Fruit fly (Drosophila melanogaster) whole organism: ENCODE data around the gene CG8036.

ENCODE experiments used
- CG8478 ChIP-seq: fragments of >200 bp; optimal IDR thresholded peaks from 2 replicates; lab custom pipeline; 2018; ENCODE audit warnings: inconsistent platforms
- Dll ChIP-seq: fragments of >200 bp; optimal IDR thresholded peaks from 2 replicates; lab custom pipeline; 2017
- EcR ChIP-seq, 2 experiments: fragments of >200 bp; optimal IDR thresholded peaks; 2 replicates each; lab custom pipeline; 2017; ENCODE audit warnings: missing biosample characterization in 2 of 2, missing genetic modification characterization in 2 of 2, missing genetic modification reagents in 2 of 2
- pan ChIP-seq: fragments of >200 bp; optimal IDR thresholded peaks from 2 replicates; lab custom pipeline; 2017
- psq ChIP-seq: fragments of >200 bp; optimal IDR thresholded peaks from 2 replicates; lab custom pipeline; 2017
- usp ChIP-seq: fragments of >200 bp; optimal IDR thresholded peaks from 2 replicates; lab custom pipeline; 2017; ENCODE audit warnings: missing biosample characterization, missing genetic modification characterization, mixed read lengths

The CG8036 gene

DNA sequence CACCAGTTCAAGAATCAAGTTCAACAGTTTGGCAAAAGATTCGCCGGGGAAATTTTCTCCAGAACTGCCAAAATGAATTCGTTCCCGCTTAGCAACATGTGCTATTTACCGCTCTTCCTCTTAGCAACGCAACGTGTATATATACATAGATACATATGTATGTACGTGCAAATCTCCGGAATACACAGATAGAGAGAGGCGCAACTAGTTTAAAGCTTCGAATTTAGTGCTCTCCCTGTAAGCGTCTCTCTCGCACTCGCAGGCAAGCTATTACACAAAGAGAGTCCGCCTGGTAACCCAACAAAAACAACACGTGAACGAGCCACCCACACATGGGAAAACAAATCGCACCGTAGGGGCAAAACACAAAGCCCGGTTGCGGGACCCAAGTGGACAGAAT, 9.0 kb upstream of the CG8036 start:
- TF ChIP-seq pan (lab: Kevin White, UChicago): no peak
- no peak for TF ChIP-seq Dll (lab: Kevin White, UChicago)
- no peak for TF ChIP-seq psq
- TF ChIP-seq CG8478 (lab: Kevin White, UChicago): no peak
- no peak for TF ChIP-seq usp
- TF ChIP-seq EcR (GFP tag; optimal IDR thresholded peaks at IDR 0.05; lab: Kevin White, UChicago): no peak

DNA sequence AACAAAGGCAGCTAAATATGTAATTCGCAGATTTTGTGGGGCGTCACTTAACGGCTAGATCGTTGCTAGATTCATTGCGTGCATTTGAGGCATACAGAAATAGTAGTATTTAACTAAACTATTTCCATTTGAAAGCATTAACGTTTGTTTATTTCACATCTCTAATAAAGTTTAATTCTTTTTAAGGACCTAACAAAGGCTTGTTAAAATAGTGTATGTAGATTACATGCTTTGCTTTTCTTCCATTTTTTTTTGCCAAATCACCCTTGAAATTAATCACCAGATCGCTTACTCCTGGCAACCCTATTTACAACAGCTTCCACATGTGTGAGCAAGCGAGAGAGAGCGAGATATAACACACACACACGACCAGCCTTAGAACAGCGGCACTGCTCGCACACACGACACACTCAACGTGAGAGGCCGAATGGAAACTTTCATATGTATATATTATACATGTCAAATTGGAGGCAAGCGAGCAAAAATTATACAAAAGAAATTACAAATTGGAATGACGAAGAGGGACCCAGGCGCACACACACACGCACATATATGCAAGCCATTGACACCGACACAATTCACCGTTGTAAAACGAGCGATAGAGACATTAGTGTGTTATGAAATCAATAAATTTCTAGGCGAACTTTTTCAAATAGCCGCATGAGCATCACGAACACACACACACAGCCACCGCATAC, 8.3 kb upstream of the CG8036 start:
- no peak for TF ChIP-seq EcR (GFP tag; optimal IDR thresholded peaks at IDR 0.05; lab: Kevin White, UChicago)
- no peak for TF ChIP-seq psq
- peak; percentile 45 for TF ChIP-seq CG8478 (lab: Kevin White, UChicago)
- no peak for TF ChIP-seq usp

DNA sequence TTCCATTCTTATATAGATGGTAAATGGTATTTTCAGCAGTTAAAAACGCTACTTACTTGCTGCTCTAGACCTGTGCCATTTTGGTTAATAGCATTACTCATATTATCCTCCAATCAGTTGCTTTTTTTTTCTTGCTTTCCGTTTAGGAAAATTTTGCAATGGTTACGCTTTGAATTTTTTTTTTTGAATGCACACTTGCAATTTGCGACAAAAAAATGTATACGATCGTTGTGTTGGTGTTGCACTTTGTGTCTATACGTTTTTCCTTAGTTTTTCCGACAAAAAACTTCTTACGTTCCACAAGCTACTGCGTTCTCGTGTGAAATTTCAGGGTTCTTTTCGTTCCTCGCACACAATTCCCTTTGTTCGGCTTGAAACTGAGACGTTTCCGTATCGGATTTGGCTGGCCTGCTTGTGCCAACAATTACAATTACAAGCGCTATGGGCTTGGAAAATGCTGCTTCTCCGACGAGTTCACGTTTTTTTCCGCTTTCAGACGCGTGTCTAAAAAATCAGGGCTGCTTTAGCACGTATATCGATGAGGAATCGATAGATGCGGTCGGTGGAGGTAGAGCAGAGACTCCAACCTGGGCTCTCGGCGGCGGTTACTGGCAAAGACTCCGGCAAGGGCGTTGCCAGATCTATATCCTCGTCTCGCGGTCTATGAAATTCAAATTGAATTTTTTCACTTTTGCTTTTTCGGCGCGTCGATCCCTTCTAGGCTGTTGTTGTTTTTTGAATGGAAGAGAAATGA, 7.6 kb upstream of the CG8036 start:
- TF ChIP-seq Dll (lab: Kevin White, UChicago): no peak
- peak; percentile 51 for TF ChIP-seq pan (lab: Kevin White, UChicago)
- no peak for TF ChIP-seq psq

DNA sequence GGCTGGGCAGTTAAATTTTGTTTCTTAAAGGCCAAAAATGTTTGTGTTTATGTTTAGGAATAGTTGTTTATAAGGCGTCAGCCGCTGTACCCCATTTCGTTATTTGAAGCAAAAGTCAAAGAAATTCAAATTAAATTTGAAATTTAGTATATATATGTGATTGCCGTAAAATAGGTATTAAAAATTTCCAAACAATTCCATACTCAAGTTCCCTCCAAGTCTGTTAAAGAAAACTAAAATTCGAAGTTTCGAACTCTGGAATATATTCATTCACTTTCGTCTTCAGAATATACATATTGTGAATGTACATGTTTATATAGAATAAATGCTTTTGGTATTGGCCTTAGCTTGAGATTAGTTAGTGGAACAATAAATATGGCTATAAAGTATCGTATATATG, 7.0 kb upstream of the CG8036 start, which contains the start of gene bel:
Gene bel, minus strand, starts transcription at position 101 of the 400 bp plus-strand sequence.
- TF ChIP-seq CG8478 (lab: Kevin White, UChicago) (no peak), Dll (lab: Kevin White, UChicago) (no peak), pan (lab: Kevin White, UChicago) (no peak), usp (no peak), EcR (GFP tag; optimal IDR thresholded peaks at IDR 0.05; lab: Kevin White, UChicago) (no peak), psq (no peak)

DNA sequence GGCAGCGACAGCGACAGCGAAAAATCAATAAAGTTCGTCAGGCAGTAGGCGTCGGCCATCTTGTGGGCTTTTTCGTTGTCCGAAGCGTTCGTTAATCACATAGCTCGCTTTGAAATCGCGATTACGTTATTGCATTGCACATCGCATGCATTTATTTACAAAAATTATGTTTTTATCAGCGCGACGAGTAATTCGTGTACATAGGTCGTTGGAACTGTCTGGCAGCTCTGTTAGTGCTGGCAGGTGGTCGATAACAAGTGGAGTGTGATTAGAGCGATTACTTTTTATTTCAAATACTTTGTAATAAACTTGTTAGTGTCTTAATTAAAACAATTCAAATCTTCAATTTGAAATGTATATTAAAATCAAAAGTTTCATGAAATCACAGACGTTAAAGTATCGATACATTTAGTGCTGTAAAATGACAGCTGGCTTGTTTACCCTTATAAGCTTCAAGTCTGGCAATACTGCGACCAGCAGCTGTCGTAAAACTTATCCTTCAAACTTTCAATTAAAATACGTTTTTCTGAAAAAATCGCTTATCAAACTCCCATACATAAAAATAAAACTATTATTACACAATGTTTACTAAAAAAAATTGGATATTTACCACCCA, 3.9 kb upstream of the CG8036 start, which contains the start of gene CG8032:
Gene CG8032, plus strand, starts transcription at position 448 of the 616 bp plus-strand sequence.
- TF ChIP-seq Dll (lab: Kevin White, UChicago): no peak
- TF ChIP-seq psq: no peak
- TF ChIP-seq CG8478 (lab: Kevin White, UChicago): no peak
- TF ChIP-seq pan (lab: Kevin White, UChicago): no peak
- no peak for TF ChIP-seq usp
- no peak for TF ChIP-seq EcR (GFP tag; optimal IDR thresholded peaks at IDR 0.05; lab: Kevin White, UChicago)

DNA sequence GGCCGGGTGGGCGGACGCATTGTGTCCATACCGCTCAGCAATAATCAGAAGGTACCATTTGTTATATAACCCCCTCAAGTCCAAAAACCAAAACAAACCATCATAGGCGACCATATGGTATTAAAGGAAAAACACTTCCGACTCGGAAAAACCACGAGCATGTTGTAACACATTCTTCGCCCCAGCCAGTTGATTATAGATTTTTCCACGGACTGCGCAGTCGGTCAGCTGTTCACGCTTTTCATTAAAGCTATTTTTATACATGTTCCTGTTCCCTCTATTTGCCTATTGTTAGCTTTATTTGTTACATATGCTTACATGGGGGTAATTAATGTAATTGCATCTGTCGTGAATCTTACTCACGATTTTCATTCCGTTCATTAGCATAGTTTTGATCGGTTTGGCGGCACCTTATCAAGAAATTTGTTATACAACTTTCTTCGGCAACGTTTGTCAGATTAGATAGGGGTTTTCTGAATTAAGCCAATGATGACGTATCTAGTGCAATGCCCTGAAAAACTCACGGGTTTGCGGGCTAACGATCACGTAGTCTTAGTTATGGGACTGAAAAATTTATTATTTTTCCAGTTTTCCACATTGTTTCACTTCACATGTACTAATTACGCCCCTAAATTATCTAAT, 2.8 kb upstream of the CG8036 start:
- no peak for TF ChIP-seq EcR (GFP tag; optimal IDR thresholded peaks at IDR 0.05; lab: Kevin White, UChicago)
- peak; percentile 26 for TF ChIP-seq pan (lab: Kevin White, UChicago)

DNA sequence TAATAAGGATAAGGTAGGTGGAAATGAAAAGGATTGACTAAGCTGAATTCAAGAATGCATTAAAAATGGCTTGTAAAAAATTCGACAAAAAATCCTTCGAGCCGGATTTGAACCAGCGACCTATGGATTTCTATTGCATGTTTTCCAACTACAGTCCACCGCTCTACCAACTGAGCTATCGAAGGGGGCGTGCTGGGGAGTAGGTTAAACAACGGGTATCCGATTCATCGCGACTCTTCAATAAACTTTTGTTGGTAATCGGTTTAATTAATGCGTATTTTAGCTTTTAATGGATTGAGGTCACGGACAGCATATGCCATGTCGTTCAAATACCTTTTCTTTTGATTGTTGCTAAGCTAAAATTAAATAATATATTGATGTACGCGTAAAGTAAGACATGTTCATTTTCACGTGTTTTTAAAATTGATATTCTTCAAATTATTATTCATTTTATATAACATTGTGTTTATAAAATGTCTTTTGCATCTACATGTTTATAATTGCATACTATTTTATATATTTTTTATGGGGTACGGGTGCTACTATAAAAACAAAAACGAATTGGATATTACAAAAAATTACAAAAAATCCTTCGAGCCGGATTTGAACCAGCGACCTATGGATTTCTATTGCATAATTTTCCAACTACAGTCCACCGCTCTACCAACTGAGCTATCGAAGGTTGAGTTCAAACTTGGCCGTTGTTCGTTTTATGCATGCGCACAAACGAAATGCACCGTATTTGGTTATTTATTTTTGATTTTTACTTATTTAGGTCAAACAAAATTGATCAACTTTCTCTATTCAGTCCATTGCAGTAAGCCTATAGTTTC, 572 bp downstream of the CG8036 start:
- TF ChIP-seq EcR (GFP tag; optimal IDR thresholded peaks at IDR 0.05; lab: Kevin White, UChicago) (no peak), pan (lab: Kevin White, UChicago) (no peak)

DNA sequence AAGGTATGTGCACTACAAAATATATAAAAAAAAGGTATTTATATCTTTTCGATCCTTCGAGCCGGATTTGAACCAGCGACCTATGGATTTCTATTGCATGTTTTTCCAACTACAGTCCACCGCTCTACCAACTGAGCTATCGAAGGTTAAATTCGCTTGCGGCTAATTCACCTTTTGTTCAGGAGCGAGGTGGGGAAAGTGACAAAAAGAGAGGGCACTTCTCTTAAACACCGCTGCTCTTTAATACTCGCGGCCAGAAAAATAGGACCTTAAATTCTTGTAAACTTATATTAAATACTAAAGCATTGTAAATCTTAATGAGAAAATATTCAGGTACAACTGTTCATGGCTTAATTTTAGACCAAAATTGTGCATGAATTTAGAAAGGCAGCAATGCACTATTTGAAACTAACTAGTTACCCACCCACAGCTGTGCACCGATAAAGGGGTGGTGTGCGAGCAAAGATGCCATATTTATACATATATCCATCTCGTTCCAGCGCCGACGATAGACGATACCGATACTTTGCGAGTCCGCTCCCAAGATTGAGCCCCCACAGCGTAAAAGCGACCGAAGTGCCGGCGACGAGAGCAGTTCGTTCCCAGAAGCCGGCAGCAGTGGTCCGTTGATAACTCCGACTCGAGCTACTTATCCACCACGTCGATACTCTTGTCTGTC, 1.5 kb downstream of the CG8036 start:
- TF ChIP-seq psq (no peak), CG8478 (lab: Kevin White, UChicago) (peak; percentile 38)

DNA sequence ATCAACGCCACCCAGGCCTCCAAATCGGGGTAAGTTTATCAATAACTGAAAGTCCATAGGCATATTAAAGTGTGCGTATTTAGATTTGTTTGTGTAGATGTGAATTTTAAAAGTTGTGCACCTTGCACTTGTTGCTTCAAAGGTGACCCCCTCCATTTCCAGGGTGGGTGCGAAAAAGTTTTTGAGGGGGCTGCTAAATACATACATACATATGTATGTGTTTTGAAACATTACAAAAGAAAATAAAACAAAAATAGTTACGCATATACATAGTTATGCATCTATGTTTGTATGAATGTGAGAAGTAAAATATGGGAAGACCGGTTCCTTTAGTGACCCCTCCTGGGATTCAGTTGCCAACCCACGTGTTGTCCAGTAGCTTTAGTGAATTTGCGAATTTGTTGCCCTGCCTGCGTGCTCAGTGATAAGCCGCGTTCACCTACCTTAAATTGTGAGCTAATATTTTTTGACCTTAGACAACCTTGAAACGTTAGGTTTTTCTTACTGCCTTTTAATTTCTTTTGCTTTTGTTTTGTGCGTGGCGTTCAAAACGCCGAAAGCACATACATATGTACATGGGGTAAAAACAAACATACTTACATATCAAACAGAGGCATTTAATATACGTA, 2.3 kb downstream of the CG8036 start:
- TF ChIP-seq psq (no peak), pan (lab: Kevin White, UChicago) (peak; percentile 58)

DNA sequence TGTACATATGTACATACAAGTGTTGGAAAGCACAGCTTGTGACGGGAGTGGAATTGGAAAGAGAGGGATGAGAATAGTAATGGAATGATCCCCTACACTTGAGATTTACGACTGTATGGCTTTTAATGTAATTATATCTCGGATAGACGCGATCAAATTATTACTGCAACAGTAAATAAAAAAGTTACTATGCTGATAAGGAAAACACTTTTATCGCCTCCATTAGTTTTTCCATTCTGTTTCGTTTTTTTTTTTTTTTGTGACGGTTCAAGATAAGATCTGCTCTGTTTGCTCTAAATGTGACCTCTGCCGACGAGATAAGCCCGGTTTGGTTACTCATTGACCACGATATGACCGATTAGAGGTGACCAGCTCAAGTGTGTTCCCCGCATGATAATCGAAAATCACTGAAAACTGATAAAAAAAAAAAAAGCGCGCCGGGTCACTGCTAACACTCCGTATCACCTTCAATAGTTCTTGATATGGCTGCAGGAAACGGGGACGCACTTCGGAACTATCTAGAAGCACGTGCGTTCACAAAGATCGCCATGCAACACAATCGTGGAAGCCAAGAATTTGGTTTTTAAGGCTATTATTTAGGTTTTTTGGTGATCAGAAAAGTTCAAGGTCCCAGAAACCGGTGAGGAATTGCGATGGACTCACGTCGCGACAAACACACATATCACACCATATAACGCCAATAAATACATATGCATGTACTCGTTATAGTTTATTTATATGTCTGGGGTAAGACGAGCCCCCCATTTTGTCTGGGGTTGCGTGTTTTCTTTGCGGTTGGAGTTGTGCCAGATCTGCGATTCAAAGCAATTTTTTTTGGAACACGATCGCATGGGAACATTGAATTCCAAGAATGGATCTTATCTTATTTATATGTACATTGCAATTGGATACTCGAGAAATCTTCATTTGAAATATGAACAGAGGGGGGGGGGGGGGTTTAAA, 3.1 kb downstream of the CG8036 start, which contains the start of gene p:
Gene p, minus strand, starts transcription at position 156 of the 963 bp plus-strand sequence.
- TF ChIP-seq CG8478 (lab: Kevin White, UChicago) (no peak), pan (lab: Kevin White, UChicago) (no peak), EcR (GFP tag; optimal IDR thresholded peaks at IDR 0.05; lab: Kevin White, UChicago) (no peak), psq (no peak), usp (no peak), Dll (lab: Kevin White, UChicago) (no peak)
